Fruit fly (Drosophila melanogaster) whole organism, embryonic: ENCODE data around the gene CG5568.

Source experiments
- CG10366 ChIP-seq: fragments of 200-800 bp; sonication (Bioruptor generic); IDR thresholded peaks from 2 replicates; pipeline ENCODE4 v1.3.6; 2022; ENCODE audit warnings: missing biosample characterization, missing genetic modification characterization
- CG12744 ChIP-seq: fragments of 200-800 bp; sonication (Bioruptor generic); optimal IDR thresholded peaks from 2 replicates; lab custom pipeline; 2016; ENCODE audit warnings: missing biosample characterization, missing genetic modification characterization
- CG12942 ChIP-seq: fragments of 200-800 bp; sonication (Bioruptor generic); optimal IDR thresholded peaks from 3 replicates; lab custom pipeline; 2016; ENCODE audit warnings: missing biosample characterization, missing genetic modification characterization
- CG13624 ChIP-seq: fragments of 200-800 bp; sonication (Bioruptor generic); optimal IDR thresholded peaks from 2 replicates; lab custom pipeline; 2016; ENCODE audit warnings: missing biosample characterization, missing genetic modification characterization
- CG1647 ChIP-seq: fragments of 200-800 bp; sonication (Bioruptor generic); optimal IDR thresholded peaks from 3 replicates; lab custom pipeline; 2016; ENCODE audit warnings: missing biosample characterization, missing genetic modification characterization
- CG16863 ChIP-seq: fragments of 200-800 bp; sonication (Bioruptor generic); optimal IDR thresholded peaks from 3 replicates; lab custom pipeline; 2016; ENCODE audit warnings: missing biosample characterization, missing genetic modification characterization
- CG18262 ChIP-seq: fragments of 200-800 bp; optimal IDR thresholded peaks from 3 replicates; lab custom pipeline; 2019; ENCODE audit warnings: missing biosample characterization, mild to moderate bottlenecking, missing genetic modification characterization, moderate library complexity
- CG2712 ChIP-seq: fragments of 200-800 bp; optimal IDR thresholded peaks from 3 replicates; lab custom pipeline; 2019; ENCODE audit warnings: missing biosample characterization, mild to moderate bottlenecking, missing genetic modification characterization, moderate library complexity
- CG32772 ChIP-seq: fragments of 200-800 bp; sonication (Bioruptor generic); IDR thresholded peaks from 2 replicates; pipeline ENCODE4 v1.3.6; 2022; ENCODE audit warnings: missing biosample characterization, missing genetic modification characterization
- CG34224 ChIP-seq: fragments of 200-800 bp; sonication (Bioruptor generic); IDR thresholded peaks from 3 replicates; pipeline ENCODE4 v1.3.6; 2022; ENCODE audit warnings: missing biosample characterization, missing genetic modification characterization; ENCODE audit not compliant: partially characterized antibody
- CG5245 ChIP-seq: fragments of 200-800 bp; sonication (Bioruptor generic); optimal IDR thresholded peaks from 3 replicates; lab custom pipeline; 2016; ENCODE audit warnings: missing biosample characterization, missing genetic modification characterization
- CG6175 ChIP-seq: fragments of 200-800 bp; sonication (Bioruptor generic); IDR thresholded peaks from 3 replicates; pipeline ENCODE4 v1.3.6; 2022; ENCODE audit warnings: missing biosample characterization, missing genetic modification characterization
- CG6791 ChIP-seq: fragments of 200-800 bp; sonication (Bioruptor generic); IDR thresholded peaks from 3 replicates; pipeline ENCODE4 v1.3.6; 2022; ENCODE audit warnings: missing biosample characterization, missing genetic modification characterization; ENCODE audit not compliant: partially characterized antibody
- CG8281 ChIP-seq: fragments of 200-800 bp; sonication (Bioruptor generic); optimal IDR thresholded peaks from 2 replicates; lab custom pipeline; 2018; ENCODE audit warnings: missing biosample characterization, mild to moderate bottlenecking, missing genetic modification characterization, moderate library complexity
- CG9609 ChIP-seq: fragments of 200-800 bp; sonication (Bioruptor generic); optimal IDR thresholded peaks from 3 replicates; lab custom pipeline; 2016; ENCODE audit warnings: missing biosample characterization, missing genetic modification characterization
- D ChIP-seq, 2 experiments: fragments of 200-800 bp in 1 of 2; fragments of >200 bp in 1 of 2; sonication (Bioruptor generic) in 1 of 2; optimal IDR thresholded peaks; 2 replicates in 1 of 2; 3 replicates in 1 of 2; lab custom pipeline; 2017; ENCODE audit warnings: mild to moderate bottlenecking in 1 of 2, missing biosample characterization in 1 of 2, missing genetic modification characterization in 1 of 2, missing genetic modification reagents in 1 of 2
- Dek ChIP-seq: fragments of 200-800 bp; sonication (Bioruptor generic); optimal IDR thresholded peaks from 3 replicates; lab custom pipeline; 2019; ENCODE audit warnings: missing biosample characterization, mild to moderate bottlenecking, missing genetic modification characterization, moderate library complexity
- Gug ChIP-seq: fragments of 200-800 bp; sonication (Bioruptor generic); IDR thresholded peaks from 4 replicates; pipeline ENCODE4 v1.3.6; 2022; ENCODE audit warnings: missing biosample characterization, missing genetic modification characterization
- Oli ChIP-seq: fragments of 200-800 bp; sonication (Bioruptor generic); optimal IDR thresholded peaks from 2 replicates; lab custom pipeline; 2018; ENCODE audit warnings: missing biosample characterization, mild to moderate bottlenecking, missing genetic modification characterization, moderate library complexity
- Pdp1 ChIP-seq, 2 experiments: fragments of 200-800 bp; sonication (Bioruptor generic); optimal IDR thresholded peaks; 3 replicates each; lab custom pipeline; 2016; ENCODE audit warnings: missing biosample characterization in 2 of 2, missing genetic modification characterization in 2 of 2, mild to moderate bottlenecking in 1 of 2, moderate library complexity in 1 of 2
- Ptx1 ChIP-seq: fragments of 200-800 bp; sonication (Bioruptor generic); IDR thresholded peaks from 2 replicates; pipeline ENCODE4 v1.3.6; 2022; ENCODE audit warnings: missing biosample characterization, missing genetic modification characterization
- Sox100B ChIP-seq: fragments of 200-800 bp; sonication (Bioruptor generic); optimal IDR thresholded peaks from 3 replicates; lab custom pipeline; 2018; ENCODE audit warnings: missing biosample characterization, mild to moderate bottlenecking, missing genetic modification characterization
- Ssrp ChIP-seq: fragments of 200-800 bp; sonication (Bioruptor generic); optimal IDR thresholded peaks from 2 replicates; lab custom pipeline; 2018; ENCODE audit warnings: missing biosample characterization, mild to moderate bottlenecking, missing genetic modification characterization, moderate library complexity
- Xbp1 ChIP-seq: fragments of 200-800 bp; sonication (Bioruptor generic); optimal IDR thresholded peaks from 3 replicates; lab custom pipeline; 2016; ENCODE audit warnings: missing biosample characterization, mild to moderate bottlenecking, missing genetic modification characterization
- ase ChIP-seq: fragments of 200-800 bp; sonication (Bioruptor generic); IDR thresholded peaks from 3 replicates; pipeline ENCODE4 v1.3.6; 2022; ENCODE audit warnings: missing biosample characterization, missing genetic modification characterization
- az2 ChIP-seq: fragments of 200-800 bp; sonication (Bioruptor generic); optimal IDR thresholded peaks from 3 replicates; lab custom pipeline; 2016; ENCODE audit warnings: missing biosample characterization, missing genetic modification characterization
- cas ChIP-seq: fragments of 200-800 bp; sonication (Bioruptor generic); IDR thresholded peaks from 2 replicates; pipeline ENCODE4 v1.3.6; 2022; ENCODE audit warnings: missing biosample characterization, missing genetic modification characterization
- chm ChIP-seq: fragments of 200-800 bp; sonication (Bioruptor generic); IDR thresholded peaks from 2 replicates; pipeline ENCODE4 v1.3.6; 2022; ENCODE audit warnings: missing biosample characterization, missing genetic modification characterization
- chn ChIP-seq: fragments of 200-800 bp; sonication (Bioruptor generic); optimal IDR thresholded peaks from 2 replicates; lab custom pipeline; 2016; ENCODE audit warnings: missing biosample characterization, missing genetic modification characterization
- ci ChIP-seq: fragments of 200-800 bp; sonication (Bioruptor generic); IDR thresholded peaks from 3 replicates; pipeline ENCODE4 v1.3.6; 2022; ENCODE audit warnings: missing biosample characterization, missing genetic modification characterization
- dimm ChIP-seq: fragments of 200-800 bp; sonication (Bioruptor generic); IDR thresholded peaks from 2 replicates; pipeline ENCODE4 v1.3.6; 2022; ENCODE audit warnings: missing biosample characterization, missing genetic modification characterization
- dmrt11E ChIP-seq: fragments of 200-800 bp; sonication (Bioruptor generic); optimal IDR thresholded peaks from 3 replicates; lab custom pipeline; 2018; ENCODE audit warnings: missing biosample characterization, mild to moderate bottlenecking, missing genetic modification characterization, moderate library complexity
- dpn ChIP-seq, 2 experiments: fragments of 200-800 bp; sonication (Bioruptor generic); optimal IDR thresholded peaks; 3 replicates each; lab custom pipeline; 2016; ENCODE audit warnings: missing biosample characterization in 2 of 2, missing genetic modification characterization in 2 of 2
- esg ChIP-seq: fragments of 200-800 bp; sonication (Bioruptor generic); conservative IDR thresholded peaks from 2 replicates; pipeline ENCODE4 v1.3.6; 2022; ENCODE audit warnings: missing biosample characterization, missing genetic modification characterization
- ewg ChIP-seq: fragments of 200-800 bp; sonication (Bioruptor generic); optimal IDR thresholded peaks from 3 replicates; lab custom pipeline; 2017; ENCODE audit warnings: mild to moderate bottlenecking, missing biosample characterization, missing genetic modification reagents, missing genetic modification characterization
- ftz-f1 ChIP-seq: fragments of 200-800 bp; sonication (Bioruptor generic); optimal IDR thresholded peaks from 2 replicates; lab custom pipeline; 2016; ENCODE audit warnings: missing biosample characterization, missing genetic modification characterization
- hkb ChIP-seq, 2 experiments: fragments of 200-800 bp in 1 of 2; fragments of >200 bp in 1 of 2; sonication (Bioruptor generic) in 1 of 2; IDR thresholded peaks in 1 of 2; optimal IDR thresholded peaks in 1 of 2; 2 replicates each; pipeline versions ENCODE4 v1.3.6 to Lab custom; 2017 to 2022; ENCODE audit warnings: missing biosample characterization in 1 of 2, missing genetic modification characterization in 1 of 2
- jigr1 ChIP-seq: fragments of 200-800 bp; sonication (Bioruptor generic); IDR thresholded peaks from 3 replicates; pipeline ENCODE4 v1.3.6; 2022; ENCODE audit warnings: missing biosample characterization, missing genetic modification characterization
- jumu ChIP-seq: fragments of 200-800 bp; sonication (Bioruptor generic); optimal IDR thresholded peaks from 3 replicates; lab custom pipeline; 2016; ENCODE audit warnings: missing biosample characterization, missing genetic modification characterization
- kah ChIP-seq: fragments of 200-800 bp; sonication (Bioruptor generic); optimal IDR thresholded peaks from 2 replicates; lab custom pipeline; 2018; ENCODE audit warnings: missing biosample characterization, mild to moderate bottlenecking, missing genetic modification characterization
- knrl ChIP-seq: fragments of 200-800 bp; sonication (Bioruptor generic); IDR thresholded peaks from 3 replicates; pipeline ENCODE4 v1.3.6; 2022; ENCODE audit warnings: missing biosample characterization, missing genetic modification characterization; ENCODE audit not compliant: partially characterized antibody
- lilli ChIP-seq: fragments of 200-800 bp; sonication (Bioruptor generic); optimal IDR thresholded peaks from 3 replicates; lab custom pipeline; 2016; ENCODE audit warnings: missing biosample characterization, missing genetic modification characterization
- nau ChIP-seq: fragments of 200-800 bp; sonication (Bioruptor generic); optimal IDR thresholded peaks from 3 replicates; lab custom pipeline; 2017; ENCODE audit warnings: missing biosample characterization, mild to moderate bottlenecking, missing genetic modification characterization, missing genetic modification reagents
- nmo ChIP-seq: fragments of 200-800 bp; sonication (Bioruptor generic); optimal IDR thresholded peaks from 2 replicates; lab custom pipeline; 2018; ENCODE audit warnings: missing biosample characterization, mild to moderate bottlenecking, missing genetic modification characterization, moderate library complexity
- nom ChIP-seq: fragments of 200-800 bp; sonication (Bioruptor generic); optimal IDR thresholded peaks from 2 replicates; lab custom pipeline; 2017; ENCODE audit warnings: missing biosample characterization, missing genetic modification characterization, mild to moderate bottlenecking, moderate library complexity, missing genetic modification reagents
- sr ChIP-seq: fragments of 200-800 bp; sonication (Bioruptor generic); IDR thresholded peaks from 3 replicates; pipeline ENCODE4 v1.3.6; 2022; ENCODE audit warnings: missing biosample characterization, missing genetic modification characterization
- ssp ChIP-seq: fragments of 200-800 bp; sonication (Bioruptor generic); IDR thresholded peaks from 2 replicates; pipeline ENCODE4 v1.3.6; 2022; ENCODE audit warnings: missing biosample characterization, missing genetic modification characterization
- ttk ChIP-seq: fragments of 200-800 bp; sonication (Bioruptor generic); IDR thresholded peaks from 2 replicates; pipeline ENCODE4 v2.1.2; 2022; ENCODE audit warnings: missing biosample characterization, missing genetic modification characterization
- unpg ChIP-seq: fragments of 200-800 bp; sonication (Bioruptor generic); optimal IDR thresholded peaks from 3 replicates; lab custom pipeline; 2018; ENCODE audit warnings: missing biosample characterization, mild to moderate bottlenecking, missing genetic modification characterization, moderate library complexity
- vnd ChIP-seq: fragments of 200-800 bp; sonication (Bioruptor generic); IDR thresholded peaks from 3 replicates; pipeline ENCODE4 v1.3.6; 2022; ENCODE audit warnings: missing biosample characterization, missing genetic modification characterization; ENCODE audit not compliant: partially characterized antibody

CG5568 gene

DNA sequence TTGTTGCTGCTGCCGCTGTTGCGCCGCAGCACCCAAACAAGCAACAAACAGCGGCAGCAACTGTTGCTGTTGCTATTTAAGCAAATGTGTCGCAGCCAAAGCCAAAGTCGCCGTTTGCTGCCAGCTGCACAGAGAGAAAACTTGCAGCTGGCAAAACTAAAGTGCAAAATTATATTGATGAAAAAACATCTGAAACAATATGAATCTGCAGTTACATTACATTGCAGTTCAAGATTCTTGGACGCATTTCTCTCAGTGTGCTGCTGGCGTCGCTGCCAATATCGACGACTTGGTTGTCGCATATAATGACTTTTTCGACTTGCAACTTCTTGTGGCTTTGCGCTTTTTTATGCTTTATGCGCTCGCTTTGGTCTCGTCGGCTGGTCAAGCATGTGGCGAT is 37.1 kb upstream of the CG5568 start (continued):
- TF ChIP-seq chn (GFP tag; lab: Kevin White, UChicago) = peak; percentile 16
- peak; percentile 37 for TF ChIP-seq Xbp1
- TF ChIP-seq jigr1 = no peak
- TF ChIP-seq ttk (GFP tag; lab: Robert Waterston, UW) = peak; percentile 11; the same call in 1 of the 2 replicates
- no peak for TF ChIP-seq Sox100B (GFP tag; lab: Kevin White, UChicago)
- TF ChIP-seq CG32772 (GFP tag; lab: Robert Waterston, UW) = 0 out of 2 replicates have a peak, but pooled peaks have one; percentile 15
- TF ChIP-seq cas = no peak
- TF ChIP-seq CG6791 = no peak
- TF ChIP-seq Gug (GFP tag; lab: Robert Waterston, UW) = 0 out of 4 replicates have a peak, but pooled peaks have one; percentile 28
- TF ChIP-seq CG6175 = no peak
- no peak for TF ChIP-seq CG12744 (GFP tag; lab: Kevin White, UChicago)
- TF ChIP-seq dimm (GFP tag; lab: Robert Waterston, UW) = no peak
- TF ChIP-seq jumu (GFP tag; lab: Kevin White, UChicago) = no peak
- no peak for TF ChIP-seq nau (GFP tag; lab: Kevin White, UChicago)
- TF ChIP-seq nmo = peak; percentile 18
- no peak for TF ChIP-seq kah (GFP tag; lab: Kevin White, UChicago)
- TF ChIP-seq CG1647 (GFP tag; lab: Kevin White, UChicago) = no peak
- no peak for TF ChIP-seq CG16863 (GFP tag; lab: Kevin White, UChicago)
- TF ChIP-seq CG8281 = no peak
- no peak for TF ChIP-seq CG5245
- no peak for TF ChIP-seq lilli (GFP tag; lab: Kevin White, UChicago)
- no peak for TF ChIP-seq ase (GFP tag; lab: Robert Waterston, UW)
- no peak for TF ChIP-seq Dek
- TF ChIP-seq CG12942 (GFP tag; lab: Kevin White, UChicago) = peak; percentile 3
- peak in 1 of 2 experiments; percentile 22 for TF ChIP-seq Pdp1 (GFP tag; optimal IDR thresholded peaks at IDR 0.05; lab: Kevin White, UChicago)
- peak; percentile 40 for TF ChIP-seq dmrt11E (tag; lab: Kevin White, UChicago)
- TF ChIP-seq ci (GFP tag; lab: Robert Waterston, UW) = peak; percentile 61
- TF ChIP-seq CG34224 (GFP tag; lab: Robert Waterston, UW) = no peak
- TF ChIP-seq unpg (GFP tag; lab: Kevin White, UChicago) = peak; percentile 14
- peak; percentile 12 for TF ChIP-seq CG2712 (tag; lab: Kevin White, UChicago)
- TF ChIP-seq nom = peak; percentile 22
- peak; percentile 31 for TF ChIP-seq az2
- peak; percentile 38 for TF ChIP-seq CG10366 (GFP tag; lab: Robert Waterston, UW)
- no peak for TF ChIP-seq hkb (optimal IDR thresholded peaks at IDR 0.05; lab: Kevin White, UChicago)
- TF ChIP-seq hkb (GFP tag; IDR thresholded peaks at IDR 0.05; lab: Robert Waterston, UW) = peak; percentile 25; the same call in 1 of the 2 replicates
- peak in 1 of 2 experiments; percentile 33 for TF ChIP-seq dpn (GFP tag; optimal IDR thresholded peaks at IDR 0.05; lab: Kevin White, UChicago)
- no peak for TF ChIP-seq esg (GFP tag; lab: Robert Waterston, UW)
- no peak for TF ChIP-seq CG18262 (tag; lab: Kevin White, UChicago)
- TF ChIP-seq knrl = no peak
- peak; percentile 17 for TF ChIP-seq CG9609
- peak; percentile 22 for TF ChIP-seq Oli (tag; lab: Kevin White, UChicago)
- peak; percentile 19; the same call in 1 of the 2 replicates for TF ChIP-seq Ptx1 (GFP tag; lab: Robert Waterston, UW)
- no peak for TF ChIP-seq ftz-f1 (GFP tag; lab: Kevin White, UChicago)
- TF ChIP-seq chm (GFP tag; lab: Robert Waterston, UW) = 0 out of 2 replicates have a peak, but pooled peaks have one; percentile 20
- TF ChIP-seq Ssrp (tag; lab: Kevin White, UChicago) = peak; percentile 3
- TF ChIP-seq ssp (GFP tag; lab: Robert Waterston, UW) = no peak
- no peak for TF ChIP-seq CG13624 (GFP tag; lab: Kevin White, UChicago)
- no peak for TF ChIP-seq vnd (GFP tag; lab: Robert Waterston, UW)
- TF ChIP-seq D (optimal IDR thresholded peaks at IDR 0.05; lab: Kevin White, UChicago) = no peak
- no peak for TF ChIP-seq D (GFP tag; optimal IDR thresholded peaks at IDR 0.05; lab: Kevin White, UChicago)
- TF ChIP-seq ewg (GFP tag; lab: Kevin White, UChicago) = no peak
- no peak for TF ChIP-seq sr (GFP tag; lab: Robert Waterston, UW)
